ENCODE assay signal across 7 worm cellular contexts in the genomic region with DNA sequence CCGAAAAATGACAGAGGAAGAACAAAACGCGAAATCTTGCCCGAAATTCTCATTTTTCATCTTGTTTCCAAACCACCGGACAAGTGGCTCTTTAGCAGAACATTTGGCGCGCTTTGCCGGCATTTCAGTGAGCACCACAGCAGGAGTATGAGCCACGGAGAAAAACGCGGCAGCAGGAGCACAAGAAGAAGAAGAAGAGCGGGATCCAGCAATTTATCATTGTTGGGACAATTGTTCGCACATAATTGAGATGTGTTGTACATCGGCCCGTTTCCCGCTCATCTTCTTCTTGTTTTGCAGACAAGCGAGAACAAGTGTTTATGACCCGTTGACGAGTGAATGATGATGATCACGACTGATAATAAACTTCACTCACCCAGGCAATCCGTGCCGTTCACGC.
TF ChIP-seq lines count a peak whose summit lies in the region.

No protein-coding gene starts in this region.

TF ChIP-seq in whole organism, L1 larva, 84 proteins besides CTCF, POLR2A, EP300 and RAD21:
- peak; percentile 85 for TF ChIP-seq lin-14 (GFP tag; optimal IDR thresholded peaks at IDR 0.05; lab: Kevin White, UChicago)
- peak; percentile 62 for TF ChIP-seq rnt-1 (tag; optimal IDR thresholded peaks at IDR 0.05; lab: Kevin White, UChicago)
- TF ChIP-seq nhr-71 (tag; optimal IDR thresholded peaks at IDR 0.05; lab: Kevin White, UChicago), result peak; percentile 47
- TF ChIP-seq nhr-237 (tag; optimal IDR thresholded peaks at IDR 0.05; lab: Kevin White, UChicago), result no peak
- TF ChIP-seq lin-39 (tag; optimal IDR thresholded peaks at IDR 0.05; lab: Kevin White, UChicago), result peak; percentile 15

TF ChIP-seq in whole organism, L2 larva, 48 proteins besides CTCF, POLR2A, EP300 and RAD21:
- TF ChIP-seq mab-5 (tag; optimal IDR thresholded peaks at IDR 0.05; lab: Kevin White, UChicago) (peak; percentile 82), lin-39 (tag; optimal IDR thresholded peaks at IDR 0.05; lab: Kevin White, UChicago) (peak; percentile 65), C34F6.9 (tag; optimal IDR thresholded peaks at IDR 0.05; lab: Kevin White, UChicago) (peak; percentile 22), lsy-2 (tag; optimal IDR thresholded peaks at IDR 0.05; lab: Kevin White, UChicago) (peak in 1 of 2 experiments; percentile 19), nhr-77 (tag; optimal IDR thresholded peaks at IDR 0.05; lab: Kevin White, UChicago) (no peak), nhr-11 (tag; optimal IDR thresholded peaks at IDR 0.05; lab: Kevin White, UChicago) (no peak), sma-9 (GFP tag; optimal IDR thresholded peaks at IDR 0.05; lab: Kevin White, UChicago) (peak; percentile 61), sma-9 (tag; optimal IDR thresholded peaks at IDR 0.05; lab: Kevin White, UChicago) (no peak), F13H6.1 (tag; optimal IDR thresholded peaks at IDR 0.05; lab: Kevin White, UChicago) (peak; percentile 76), unc-55 (GFP tag; optimal IDR thresholded peaks at IDR 0.05; lab: Kevin White, UChicago) (peak; percentile 2)

TF ChIP-seq in whole organism, L3 larva, 47 proteins besides CTCF, POLR2A, EP300 and RAD21:
- no peak for TF ChIP-seq fkh-2 (tag; optimal IDR thresholded peaks at IDR 0.05; lab: Kevin White, UChicago)
- TF ChIP-seq ztf-11 (tag; optimal IDR thresholded peaks at IDR 0.05; lab: Kevin White, UChicago), result no peak
- peak; percentile 93 for TF ChIP-seq lin-39 (tag; optimal IDR thresholded peaks at IDR 0.05; lab: Kevin White, UChicago)
- TF ChIP-seq nhr-43 (tag; optimal IDR thresholded peaks at IDR 0.05; lab: Kevin White, UChicago; ENCODE audit: poor library complexity, severe bottlenecking), result no peak
- TF ChIP-seq snpc-4 (tag; optimal IDR thresholded peaks at IDR 0.05; lab: Kevin White, UChicago), result no peak
- TF ChIP-seq egl-5 (tag; optimal IDR thresholded peaks at IDR 0.05; lab: Kevin White, UChicago), result peak; percentile 61
- no peak for TF ChIP-seq aly-2 (tag; optimal IDR thresholded peaks at IDR 0.05; lab: Kevin White, UChicago)
- peak; percentile 50 for TF ChIP-seq nfya-1 (tag; optimal IDR thresholded peaks at IDR 0.05; lab: Kevin White, UChicago; ENCODE audit: insufficient read depth)
- TF ChIP-seq unc-62 (GFP tag; optimal IDR thresholded peaks at IDR 0.05; lab: Kevin White, UChicago), result peak; percentile 43
- TF ChIP-seq fos-1 (tag; optimal IDR thresholded peaks at IDR 0.05; lab: Kevin White, UChicago), result no peak

TF ChIP-seq in whole organism, L4 larva, 104 proteins besides CTCF, POLR2A, EP300 and RAD21:
- TF ChIP-seq hlh-30 (tag; optimal IDR thresholded peaks at IDR 0.05; lab: Kevin White, UChicago; ENCODE audit: insufficient read depth), result no peak
- peak; percentile 77 for TF ChIP-seq lin-39 (tag; optimal IDR thresholded peaks at IDR 0.05; lab: Kevin White, UChicago)
- no peak for TF ChIP-seq nhr-41 (GFP tag; IDR thresholded peaks at IDR 0.05; lab: Robert Waterston, UW)
- peak in 1 of 2 experiments; percentile 66 for TF ChIP-seq daf-16 (GFP tag; optimal IDR thresholded peaks at IDR 0.05; lab: Kevin White, UChicago)
- no peak for TF ChIP-seq daf-16 (tag; optimal IDR thresholded peaks at IDR 0.05; lab: Kevin White, UChicago)
- TF ChIP-seq pha-4 (GFP tag; IDR thresholded peaks at IDR 0.05; lab: Robert Waterston, UW), result no peak
- no peak for TF ChIP-seq pha-4 (tag; optimal IDR thresholded peaks at IDR 0.05; lab: Kevin White, UChicago)
- 0 out of 2 replicates have a peak, but pooled peaks have one; percentile 20 for TF ChIP-seq hmg-1.1 (GFP tag; IDR thresholded peaks at IDR 0.05; lab: Robert Waterston, UW)
- TF ChIP-seq nhr-11 (tag; optimal IDR thresholded peaks at IDR 0.05; lab: Kevin White, UChicago), result peak; percentile 61
- peak; percentile 38 for TF ChIP-seq hlh-11 (tag; optimal IDR thresholded peaks at IDR 0.05; lab: Kevin White, UChicago)
- peak; percentile 83; the same call in 1 of the 2 replicates for TF ChIP-seq ceh-20 (GFP tag; IDR thresholded peaks at IDR 0.05; lab: Robert Waterston, UW)

TF ChIP-seq in whole organism, late embryonic, 69 proteins besides CTCF, POLR2A, EP300 and RAD21:
- no peak for TF ChIP-seq hlh-8 (tag; optimal IDR thresholded peaks at IDR 0.05; lab: Kevin White, UChicago)
- peak; percentile 88 for TF ChIP-seq unc-55 (GFP tag; optimal IDR thresholded peaks at IDR 0.05; lab: Kevin White, UChicago)
- peak; percentile 40 for TF ChIP-seq ceh-18 (tag; optimal IDR thresholded peaks at IDR 0.05; lab: Kevin White, UChicago)
- TF ChIP-seq ceh-45 (GFP tag; IDR thresholded peaks at IDR 0.05; lab: Robert Waterston, UW), result no peak
- no peak for TF ChIP-seq K02D7.2 (tag; optimal IDR thresholded peaks at IDR 0.05; lab: Kevin White, UChicago)
- no peak for TF ChIP-seq ceh-24 (tag; optimal IDR thresholded peaks at IDR 0.05; lab: Kevin White, UChicago)
- peak; percentile 74 for TF ChIP-seq rnt-1 (tag; optimal IDR thresholded peaks at IDR 0.05; lab: Kevin White, UChicago)
- TF ChIP-seq tbx-2 (tag; optimal IDR thresholded peaks at IDR 0.05; lab: Kevin White, UChicago), result peak; percentile 27

TF ChIP-seq in whole organism, mixed stage, embryonic, 35 proteins besides CTCF, POLR2A, EP300 and RAD21:
- TF ChIP-seq drap-1 (GFP tag; optimal IDR thresholded peaks at IDR 0.05; lab: Kevin White, UChicago), result no peak
- TF ChIP-seq hlh-1 (tag; optimal IDR thresholded peaks at IDR 0.05; lab: Kevin White, UChicago), result peak; percentile 73
- TF ChIP-seq nhr-12 (tag; optimal IDR thresholded peaks at IDR 0.05; lab: Kevin White, UChicago), result no peak
- no peak for TF ChIP-seq pha-4 (tag; optimal IDR thresholded peaks at IDR 0.05; lab: Kevin White, UChicago)
- TF ChIP-seq elt-3 (tag; optimal IDR thresholded peaks at IDR 0.05; lab: Kevin White, UChicago), result no peak
- TF ChIP-seq unc-39 (tag; optimal IDR thresholded peaks at IDR 0.05; lab: Kevin White, UChicago), result no peak
- TF ChIP-seq bed-3 (GFP tag; optimal IDR thresholded peaks at IDR 0.05; lab: Kevin White, UChicago), result no peak
- peak; percentile 90 for TF ChIP-seq unc-62 (GFP tag; optimal IDR thresholded peaks at IDR 0.05; lab: Kevin White, UChicago)
- TF ChIP-seq mls-2 (tag; optimal IDR thresholded peaks at IDR 0.05; lab: Kevin White, UChicago), result no peak
- TF ChIP-seq ztf-11 (tag; optimal IDR thresholded peaks at IDR 0.05; lab: Kevin White, UChicago), result no peak
- TF ChIP-seq zip-8 (tag; optimal IDR thresholded peaks at IDR 0.05; lab: Kevin White, UChicago), result no peak
- no peak for TF ChIP-seq tbx-8 (GFP tag; optimal IDR thresholded peaks at IDR 0.05; lab: Kevin White, UChicago)
- TF ChIP-seq mab-5 (tag; optimal IDR thresholded peaks at IDR 0.05; lab: Kevin White, UChicago), result peak; percentile 62
- peak; percentile 11 for TF ChIP-seq ceh-43 (GFP tag; optimal IDR thresholded peaks at IDR 0.05; lab: Kevin White, UChicago)
- TF ChIP-seq unc-120 (tag; optimal IDR thresholded peaks at IDR 0.05; lab: Kevin White, UChicago; ENCODE audit: poor library complexity, severe bottlenecking), result peak; percentile 62
- TF ChIP-seq ceh-39 (tag; optimal IDR thresholded peaks at IDR 0.05; lab: Kevin White, UChicago), result no peak
- TF ChIP-seq elt-1 (tag; optimal IDR thresholded peaks at IDR 0.05; lab: Kevin White, UChicago; ENCODE audit: borderline replicate concordance, insufficient read depth), result no peak
- no peak for TF ChIP-seq nhr-28 (tag; optimal IDR thresholded peaks at IDR 0.05; lab: Kevin White, UChicago)
- TF ChIP-seq lin-32 (GFP tag; optimal IDR thresholded peaks at IDR 0.05; lab: Kevin White, UChicago), result no peak

TF ChIP-seq in whole organism, young adult, 124 proteins besides CTCF, POLR2A, EP300 and RAD21:
- no peak for TF ChIP-seq tbp1 (GFP tag; optimal IDR thresholded peaks at IDR 0.05; lab: Kevin White, UChicago)
- TF ChIP-seq F52B5.7 (tag; optimal IDR thresholded peaks at IDR 0.05; lab: Kevin White, UChicago), result no peak
- peak; percentile 47; the same call in 1 of the 2 replicates for TF ChIP-seq zfh-2 (GFP tag; conservative IDR thresholded peaks at IDR 0.05; lab: Robert Waterston, UW)
- no peak for TF ChIP-seq ets-4 (GFP tag; optimal IDR thresholded peaks at IDR 0.05; lab: Kevin White, UChicago)
- no peak for TF ChIP-seq chd-7 (tag; optimal IDR thresholded peaks at IDR 0.05; lab: Kevin White, UChicago)
